Fruit fly (Drosophila melanogaster): ENCODE data around the gene CG17075.

- TF ChIP-seq salr (GFP tag; optimal IDR thresholded peaks at IDR 0.05) (no peak), Sox102F (GFP tag; optimal IDR thresholded peaks at IDR 0.05) (no peak), CG8319 (GFP tag; optimal IDR thresholded peaks at IDR 0.05) (no peak), CG9139 (GFP tag; optimal IDR thresholded peaks at IDR 0.05) (no peak), CG3032 (tag; optimal IDR thresholded peaks at IDR 0.05) (no peak), CG11762 (GFP tag; optimal IDR thresholded peaks at IDR 0.05; ENCODE audit: insufficient read depth) (no peak), CG10631 (GFP tag; optimal IDR thresholded peaks at IDR 0.05) (no peak), Ets96B (tag; optimal IDR thresholded peaks at IDR 0.05) (no peak), CG1621 (tag; optimal IDR thresholded peaks at IDR 0.05) (no peak), Hr39 (GFP tag; optimal IDR thresholded peaks at IDR 0.05) (no peak), CG6163 (GFP tag; IDR thresholded peaks at IDR 0.05) (no peak), dsx (GFP tag; optimal IDR thresholded peaks at IDR 0.05; ENCODE audit: poor library complexity, severe bottlenecking) (no peak)
Measured at dm6 chr2L:298285-298644, 31.0 kb upstream of the CG17075 start.
